Worm (Caenorhabditis elegans): ENCODE results near the gene Y39B6A.43.

DNA sequence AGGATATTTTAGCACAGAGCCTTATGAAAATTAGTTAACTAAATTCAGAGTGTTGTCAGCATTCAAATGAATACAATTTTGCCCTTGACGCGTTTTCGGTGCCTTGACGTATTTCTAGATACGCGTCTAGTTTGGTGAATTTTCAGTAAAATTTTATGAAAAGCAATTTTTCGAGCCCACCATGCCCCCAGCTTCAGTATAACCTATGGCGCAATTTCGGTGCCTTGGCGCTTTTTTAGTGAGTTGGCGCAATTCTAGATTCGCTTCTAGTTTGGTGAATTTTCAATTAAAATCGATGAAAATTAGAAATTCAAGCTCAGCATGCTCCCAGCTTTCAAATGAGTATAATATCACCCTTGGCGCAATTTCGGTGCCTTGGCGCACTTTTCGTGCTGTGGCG, 45.6 kb upstream of the Y39B6A.43 start:
- TF ChIP-seq nhr-12 (tag; optimal IDR thresholded peaks at IDR 0.05) (no peak), ceh-82 (tag; optimal IDR thresholded peaks at IDR 0.05) (no peak)

Data from whole organism, L2 larva.